Worm (Caenorhabditis elegans) whole organism, young adult: ENCODE data around the gene F17E9.16.
"Not testable (repeated sequence)": the region's sequence is repeated elsewhere in the genome, so short reads cannot be mapped to it uniquely, and the experiment has no call there.

Experiments used
- K11D2.4 ChIP-seq: fragments of 200-800 bp; sonication (Bioruptor generic); IDR thresholded peaks from 2 replicates; pipeline ENCODE4 v1.3.6; 2022; ENCODE audit warnings: missing genetic modification reagents, missing genetic modification characterization, missing compliant biosample characterization
- Y53F4B.3 ChIP-seq: fragments of 200-800 bp; sonication (Bioruptor generic); IDR thresholded peaks from 2 replicates; pipeline ENCODE4 v1.3.6; 2022; ENCODE audit warnings: missing genetic modification reagents, missing genetic modification characterization, missing compliant biosample characterization
- aptf-3 ChIP-seq: fragments of 200-800 bp; sonication (Bioruptor generic); IDR thresholded peaks from 2 replicates; pipeline ENCODE4 v1.3.6; 2022; ENCODE audit warnings: missing genetic modification characterization, missing compliant biosample characterization
- attf-3 ChIP-seq: fragments of 200-800 bp; sonication (Bioruptor generic); conservative IDR thresholded peaks from 2 replicates; pipeline ENCODE4 v1.3.6; 2022; ENCODE audit warnings: missing genetic modification reagents, missing genetic modification characterization, missing compliant biosample characterization
- dpl-1 ChIP-seq: fragments of 150-350 bp; optimal IDR thresholded peaks from 2 replicates; lab custom pipeline; 2014; ENCODE audit warnings: missing biosample characterization, missing genetic modification reagents, missing genetic modification characterization
- egrh-3 ChIP-seq: fragments of 200-800 bp; sonication (Bioruptor generic); IDR thresholded peaks from 2 replicates; pipeline ENCODE4 v1.3.6; 2022; ENCODE audit warnings: missing genetic modification reagents, missing genetic modification characterization, missing compliant biosample characterization
- hmg-20 ChIP-seq: fragments of 200-800 bp; sonication (Bioruptor generic); IDR thresholded peaks from 2 replicates; pipeline ENCODE4 v1.3.6; 2022; ENCODE audit warnings: missing genetic modification reagents, missing genetic modification characterization, missing compliant biosample characterization
- madf-6 ChIP-seq: fragments of 200-800 bp; sonication (Bioruptor generic); IDR thresholded peaks from 2 replicates; pipeline ENCODE4 v1.3.6; 2022; ENCODE audit warnings: missing genetic modification reagents, missing genetic modification characterization, missing compliant biosample characterization
- nfya-1 ChIP-seq: sonication (generic microtip); optimal IDR thresholded peaks from 2 replicates; lab custom pipeline; 2017; ENCODE audit warnings: antibody characterized with exemption, missing compliant biosample characterization, missing genetic modification characterization, borderline replicate concordance; ENCODE audit not compliant: insufficient read depth
- pha-4 ChIP-seq: fragments of 150-350 bp; sonication (generic microtip); optimal IDR thresholded peaks from 2 replicates; lab custom pipeline; 2014; ENCODE audit warnings: missing biosample characterization, missing genetic modification reagents, missing genetic modification characterization
- snpc-3.4 ChIP-seq: sonication (generic microtip); optimal IDR thresholded peaks from 2 replicates; lab custom pipeline; 2017; ENCODE audit warnings: missing genetic modification characterization, mild to moderate bottlenecking, missing compliant biosample characterization, antibody characterized with exemption, moderate library complexity, missing genotype, missing genetic modification reagents
- snpc-4 ChIP-seq, 5 experiments: fragments of 150-350 bp in 1 of 5; sonication (generic microtip) in 4 of 5; optimal IDR thresholded peaks; 2 replicates each; lab custom pipeline; 2014 to 2018; ENCODE audit warnings: missing genetic modification characterization in 5 of 5, missing biosample characterization in 3 of 5, antibody characterized with exemption in 2 of 5, mild to moderate bottlenecking in 2 of 5, missing compliant biosample characterization in 2 of 5, missing genotype in 2 of 5, moderate library complexity in 2 of 5, missing genetic modification reagents in 1 of 5
- tbp1 ChIP-seq: fragments of 200-800 bp; sonication (Bioruptor generic); optimal IDR thresholded peaks from 2 replicates; lab custom pipeline; 2018; ENCODE audit warnings: mild to moderate bottlenecking, missing genetic modification characterization, missing compliant biosample characterization
- tbx-9 ChIP-seq: sonication (generic microtip); optimal IDR thresholded peaks from 2 replicates; lab custom pipeline; 2016; ENCODE audit warnings: borderline replicate concordance, missing genetic modification characterization, inconsistent platforms, missing compliant biosample characterization

- not testable (repeated sequence) for TF ChIP-seq snpc-4 (GFP tag; optimal IDR thresholded peaks at IDR 0.05; lab: Kevin White, UChicago); snpc-4 (tag; optimal IDR thresholded peaks at IDR 0.05; lab: Kevin White, UChicago); aptf-3 (GFP tag; lab: Robert Waterston, UW); egrh-3 (GFP tag; lab: Robert Waterston, UW); pha-4 (tag; lab: Kevin White, UChicago); tbx-9; hmg-20 (GFP tag; lab: Robert Waterston, UW); attf-3; madf-6; nfya-1 (tag; lab: Kevin White, UChicago); tbp1 (GFP tag; lab: Kevin White, UChicago); dpl-1; K11D2.4 (GFP tag; lab: Robert Waterston, UW); snpc-3.4 (tag; lab: Kevin White, UChicago); Y53F4B.3 (GFP tag; lab: Robert Waterston, UW)
Observed at ce11 chrIV:8352036-8352435, at the start of gene F17E9.16.
